Worm (Caenorhabditis elegans) whole organism, late embryonic: ENCODE results near the gene F27B3.8.

Source experiments
- C08G9.2 ChIP-seq: sonication (generic microtip); optimal IDR thresholded peaks from 2 replicates; lab custom pipeline; 2016; ENCODE audit warnings: mild to moderate bottlenecking, missing genetic modification characterization, moderate library complexity, missing compliant biosample characterization
- K02D7.2 ChIP-seq: sonication (generic microtip); optimal IDR thresholded peaks from 2 replicates; lab custom pipeline; 2017; ENCODE audit warnings: mild to moderate bottlenecking, missing genetic modification characterization, missing compliant biosample characterization
- ama-1 ChIP-seq: fragments of 150-350 bp; optimal IDR thresholded peaks from 2 replicates; lab custom pipeline; 2014
- ceh-30 ChIP-seq: fragments of 150-350 bp; optimal IDR thresholded peaks from 2 replicates; lab custom pipeline; 2014; ENCODE audit warnings: missing biosample characterization, missing genetic modification characterization
- elt-2 ChIP-seq: sonication (generic microtip); optimal IDR thresholded peaks from 2 replicates; lab custom pipeline; 2016; ENCODE audit warnings: missing genetic modification reagents, missing genetic modification characterization, missing compliant biosample characterization
- fkh-10 ChIP-seq: fragments of 150-350 bp; optimal IDR thresholded peaks from 2 replicates; lab custom pipeline; 2014; ENCODE audit warnings: missing biosample characterization, missing genetic modification reagents, missing genetic modification characterization
- hlh-30 ChIP-seq: sonication (generic microtip); optimal IDR thresholded peaks from 2 replicates; lab custom pipeline; 2017; ENCODE audit warnings: antibody characterized with exemption, missing genetic modification characterization, missing compliant biosample characterization; ENCODE audit not compliant: insufficient read depth
- mec-3 ChIP-seq: sonication (generic microtip); optimal IDR thresholded peaks from 2 replicates; lab custom pipeline; 2016; ENCODE audit warnings: borderline replicate concordance, missing genetic modification characterization, missing compliant biosample characterization
- nfya-1 ChIP-seq: sonication (generic microtip); optimal IDR thresholded peaks from 2 replicates; lab custom pipeline; 2017; ENCODE audit warnings: missing genetic modification characterization, mild to moderate bottlenecking, missing compliant biosample characterization, antibody characterized with exemption, moderate library complexity
- nhr-11 ChIP-seq: fragments of 150-350 bp; optimal IDR thresholded peaks from 2 replicates; lab custom pipeline; 2014; ENCODE audit warnings: missing biosample characterization, missing genetic modification characterization
- pag-3 ChIP-seq: sonication (generic microtip); optimal IDR thresholded peaks from 2 replicates; lab custom pipeline; 2016; ENCODE audit warnings: missing compliant biosample characterization, missing genetic modification characterization, borderline replicate concordance
- pat-9 ChIP-seq: fragments of 200-800 bp; sonication (Bioruptor generic); optimal IDR thresholded peaks from 2 replicates; lab custom pipeline; 2018; ENCODE audit warnings: mild to moderate bottlenecking, missing genetic modification characterization, moderate library complexity, missing compliant biosample characterization
- pha-4 ChIP-seq: fragments of 150-350 bp; optimal IDR thresholded peaks from 2 replicates; lab custom pipeline; 2018; ENCODE audit warnings: missing biosample characterization, missing genetic modification reagents, missing genetic modification characterization
- pqm-1 ChIP-seq: sonication (generic microtip); optimal IDR thresholded peaks from 2 replicates; lab custom pipeline; 2016; ENCODE audit warnings: missing genetic modification characterization, missing compliant biosample characterization

ce11 chrIII:6624872-6625271, 45.4 kb downstream of the F27B3.8 start, which contains the start of gene copd-1:
- no peak for TF ChIP-seq elt-2 (tag; lab: Kevin White, UChicago)
- no peak for TF ChIP-seq ama-1 (lab: Kevin White, UChicago)
- no peak for TF ChIP-seq pqm-1 (tag; lab: Kevin White, UChicago)
- no peak for TF ChIP-seq hlh-30 (tag; lab: Kevin White, UChicago)
- no peak for TF ChIP-seq nhr-11 (tag; lab: Kevin White, UChicago)
- TF ChIP-seq pag-3 (tag; lab: Kevin White, UChicago) = no peak
- TF ChIP-seq nfya-1 = no peak
- TF ChIP-seq C08G9.2 (tag; lab: Kevin White, UChicago) = no peak
- no peak for TF ChIP-seq fkh-10 (GFP tag; lab: Kevin White, UChicago)
- no peak for TF ChIP-seq pha-4
- TF ChIP-seq mec-3 = no peak
- TF ChIP-seq pat-9 (tag; lab: Kevin White, UChicago) = no peak
- no peak for TF ChIP-seq ceh-30 (tag; lab: Kevin White, UChicago)
- no peak for TF ChIP-seq K02D7.2
